Fruit fly (Drosophila melanogaster) whole organism, embryonic: ENCODE data around the gene Psf2.

Experiments
- ATbp ChIP-seq: fragments of 200-800 bp; sonication (Bioruptor generic); optimal IDR thresholded peaks from 2 replicates; lab custom pipeline; 2017; ENCODE audit warnings: missing biosample characterization, mild to moderate bottlenecking, missing genetic modification characterization, missing genetic modification reagents
- Atf3 ChIP-seq: fragments of 200-800 bp; sonication (Bioruptor generic); optimal IDR thresholded peaks from 3 replicates; lab custom pipeline; 2016; ENCODE audit warnings: missing biosample characterization, missing genetic modification characterization
- B-H2 ChIP-seq: fragments of 200-800 bp; sonication (Bioruptor generic); optimal IDR thresholded peaks from 2 replicates; lab custom pipeline; 2018; ENCODE audit warnings: missing biosample characterization, mild to moderate bottlenecking, missing genetic modification characterization
- CG11723 ChIP-seq: fragments of 200-800 bp; sonication (Bioruptor generic); optimal IDR thresholded peaks from 2 replicates; lab custom pipeline; 2017; ENCODE audit warnings: missing biosample characterization, mild to moderate bottlenecking, missing genetic modification characterization
- CG1602 ChIP-seq: fragments of 200-800 bp; sonication (Bioruptor generic); optimal IDR thresholded peaks from 3 replicates; lab custom pipeline; 2016; ENCODE audit warnings: missing biosample characterization, missing genetic modification characterization
- CG1603 ChIP-seq: fragments of 200-800 bp; sonication (Bioruptor generic); optimal IDR thresholded peaks from 2 replicates; lab custom pipeline; 2019; ENCODE audit warnings: missing biosample characterization, mild to moderate bottlenecking, missing genetic modification characterization, moderate library complexity
- CG17186 ChIP-seq: fragments of 200-800 bp; sonication (Bioruptor generic); optimal IDR thresholded peaks from 3 replicates; lab custom pipeline; 2017; ENCODE audit warnings: missing biosample characterization, missing genetic modification reagents, missing genetic modification characterization
- CG17612 ChIP-seq: fragments of 200-800 bp; sonication (Bioruptor generic); IDR thresholded peaks from 2 replicates; pipeline ENCODE4 v1.3.6; 2022; ENCODE audit warnings: missing biosample characterization, missing genetic modification characterization
- CG18619 ChIP-seq: fragments of 200-800 bp; sonication (Bioruptor generic); optimal IDR thresholded peaks from 3 replicates; lab custom pipeline; 2017; ENCODE audit warnings: missing biosample characterization, mild to moderate bottlenecking, missing genetic modification characterization
- CG2678 ChIP-seq: fragments of 200-800 bp; sonication (Bioruptor generic); optimal IDR thresholded peaks from 3 replicates; lab custom pipeline; 2019; ENCODE audit warnings: missing biosample characterization, mild to moderate bottlenecking, missing genetic modification characterization, moderate library complexity
- CG33213 ChIP-seq: fragments of 200-800 bp; sonication (Bioruptor generic); optimal IDR thresholded peaks from 3 replicates; lab custom pipeline; 2016; ENCODE audit warnings: missing biosample characterization, missing genetic modification characterization
- CG3995 ChIP-seq: fragments of 200-800 bp; sonication (Bioruptor generic); optimal IDR thresholded peaks from 3 replicates; lab custom pipeline; 2016; ENCODE audit warnings: missing biosample characterization, missing genetic modification characterization
- CG4282 ChIP-seq: fragments of 200-800 bp; sonication (Bioruptor generic); optimal IDR thresholded peaks from 2 replicates; lab custom pipeline; 2016; ENCODE audit warnings: missing biosample characterization, missing genetic modification characterization
- CG4360 ChIP-seq: fragments of 200-800 bp; sonication (Bioruptor generic); IDR thresholded peaks from 2 replicates; pipeline ENCODE4 v1.3.6; 2022; ENCODE audit warnings: missing biosample characterization, missing genetic modification characterization
- CG4617 ChIP-seq: fragments of 200-800 bp; sonication (Bioruptor generic); optimal IDR thresholded peaks from 3 replicates; lab custom pipeline; 2016; ENCODE audit warnings: missing biosample characterization, missing genetic modification characterization, borderline replicate concordance
- CG5180 ChIP-seq: fragments of 200-800 bp; sonication (Bioruptor generic); optimal IDR thresholded peaks from 3 replicates; lab custom pipeline; 2017; ENCODE audit warnings: missing biosample characterization, missing genetic modification characterization, mild to moderate bottlenecking, moderate library complexity, missing genetic modification reagents
- CG6689 ChIP-seq: fragments of 200-800 bp; sonication (Bioruptor generic); IDR thresholded peaks from 2 replicates; pipeline ENCODE4 v1.3.6; 2022; ENCODE audit warnings: missing biosample characterization, missing genetic modification characterization
- CG8359 ChIP-seq: fragments of 200-800 bp; sonication (Bioruptor generic); optimal IDR thresholded peaks from 2 replicates; lab custom pipeline; 2017; ENCODE audit warnings: missing biosample characterization, mild to moderate bottlenecking, missing genetic modification characterization, borderline replicate concordance
- CG9437 ChIP-seq: fragments of 200-800 bp; sonication (Bioruptor generic); optimal IDR thresholded peaks from 2 replicates; lab custom pipeline; 2018; ENCODE audit warnings: missing biosample characterization, mild to moderate bottlenecking, missing genetic modification characterization
- CG9609 ChIP-seq: fragments of 200-800 bp; sonication (Bioruptor generic); optimal IDR thresholded peaks from 3 replicates; lab custom pipeline; 2016; ENCODE audit warnings: missing biosample characterization, missing genetic modification characterization
- Dfd ChIP-seq, 2 experiments: fragments of >200 bp; optimal IDR thresholded peaks; 2 replicates each; lab custom pipeline; 2017; ENCODE audit warnings: missing biosample characterization in 2 of 2, missing genetic modification characterization in 2 of 2
- Elba2 ChIP-seq: fragments of 200-800 bp; sonication (Bioruptor generic); optimal IDR thresholded peaks from 3 replicates; lab custom pipeline; 2016; ENCODE audit warnings: missing biosample characterization, missing genetic modification characterization
- Fer1 ChIP-seq: fragments of 200-800 bp; sonication (Bioruptor generic); optimal IDR thresholded peaks from 2 replicates; lab custom pipeline; 2017; ENCODE audit warnings: missing biosample characterization, mild to moderate bottlenecking, missing genetic modification characterization
- Hmx ChIP-seq: fragments of 200-800 bp; sonication (Bioruptor generic); optimal IDR thresholded peaks from 2 replicates; lab custom pipeline; 2016; ENCODE audit warnings: missing biosample characterization, missing genetic modification characterization
- MBD-R2 ChIP-seq: fragments of 200-800 bp; sonication (Bioruptor generic); IDR thresholded peaks from 2 replicates; pipeline ENCODE4 v1.3.6; 2022; ENCODE audit warnings: missing biosample characterization, missing genetic modification characterization
- Med ChIP-seq: fragments of 200-800 bp; sonication (Bioruptor generic); peaks from one replicate; lab custom pipeline; 2016; ENCODE audit warnings: missing biosample characterization, missing genetic modification characterization, mild to moderate bottlenecking, inconsistent platforms, moderate library complexity
- Mrtf ChIP-seq: fragments of 200-800 bp; sonication (Bioruptor generic); IDR thresholded peaks from 3 replicates; pipeline ENCODE4 v1.3.6; 2022; ENCODE audit warnings: missing biosample characterization, missing genetic modification characterization
- NK7.1 ChIP-seq: fragments of 200-800 bp; sonication (Bioruptor generic); optimal IDR thresholded peaks from 3 replicates; lab custom pipeline; 2016; ENCODE audit warnings: missing biosample characterization, missing genetic modification characterization
- Pdp1 ChIP-seq, 2 experiments: fragments of 200-800 bp; sonication (Bioruptor generic); optimal IDR thresholded peaks; 3 replicates each; lab custom pipeline; 2016; ENCODE audit warnings: missing biosample characterization in 2 of 2, missing genetic modification characterization in 2 of 2, mild to moderate bottlenecking in 1 of 2, moderate library complexity in 1 of 2
- Spps ChIP-seq: fragments of 200-800 bp; sonication (Bioruptor generic); optimal IDR thresholded peaks from 2 replicates; lab custom pipeline; 2018; ENCODE audit warnings: missing biosample characterization, mild to moderate bottlenecking, missing genetic modification characterization
- Vsx1 ChIP-seq: fragments of 200-800 bp; sonication (Bioruptor generic); optimal IDR thresholded peaks from 2 replicates; lab custom pipeline; 2017; ENCODE audit warnings: missing biosample characterization, mild to moderate bottlenecking, missing genetic modification characterization, missing genetic modification reagents
- ash1 ChIP-seq: fragments of 200-800 bp; sonication (Bioruptor generic); optimal IDR thresholded peaks from 2 replicates; lab custom pipeline; 2018; ENCODE audit warnings: missing biosample characterization, mild to moderate bottlenecking, missing genetic modification characterization
- ato ChIP-seq: fragments of 200-800 bp; sonication (Bioruptor generic); IDR thresholded peaks from 2 replicates; pipeline ENCODE4 v1.3.6; 2022; ENCODE audit warnings: missing biosample characterization, missing genetic modification characterization; ENCODE audit not compliant: partially characterized antibody
- bcd ChIP-seq: fragments of 200-800 bp; sonication (Bioruptor generic); optimal IDR thresholded peaks from 2 replicates; lab custom pipeline; 2017; ENCODE audit warnings: missing biosample characterization, mild to moderate bottlenecking, missing genetic modification characterization
- bsh ChIP-seq, 2 experiments: fragments of 200-800 bp; sonication (Bioruptor generic); optimal IDR thresholded peaks; 2 replicates each; lab custom pipeline; 2017 to 2018; ENCODE audit warnings: mild to moderate bottlenecking in 2 of 2, missing biosample characterization in 2 of 2, missing genetic modification characterization in 2 of 2, moderate library complexity in 1 of 2
- crc ChIP-seq: fragments of 200-800 bp; sonication (Bioruptor generic); optimal IDR thresholded peaks from 2 replicates; lab custom pipeline; 2016; ENCODE audit warnings: missing biosample characterization, missing genetic modification characterization
- dati ChIP-seq: fragments of 200-800 bp; sonication (Bioruptor generic); IDR thresholded peaks from 2 replicates; pipeline ENCODE4 v1.3.6; 2022; ENCODE audit warnings: missing biosample characterization, missing genetic modification characterization
- eve ChIP-seq, 2 experiments: fragments of >200 bp; optimal IDR thresholded peaks; 2 replicates each; lab custom pipeline; 2017; ENCODE audit warnings: missing biosample characterization in 2 of 2, missing genetic modification characterization in 2 of 2
- fd102C ChIP-seq: fragments of 200-800 bp; sonication (Bioruptor generic); optimal IDR thresholded peaks from 2 replicates; lab custom pipeline; 2018; ENCODE audit warnings: missing biosample characterization, mild to moderate bottlenecking, missing genetic modification characterization, moderate library complexity
- gem ChIP-seq: fragments of 200-800 bp; sonication (Bioruptor generic); optimal IDR thresholded peaks from 2 replicates; lab custom pipeline; 2019; ENCODE audit warnings: missing biosample characterization, mild to moderate bottlenecking, missing genetic modification characterization, moderate library complexity
- gro ChIP-seq: fragments of 200-800 bp; sonication (Bioruptor generic); optimal IDR thresholded peaks from 2 replicates; lab custom pipeline; 2016; ENCODE audit warnings: missing biosample characterization, missing genetic modification characterization
- nom ChIP-seq: fragments of 200-800 bp; sonication (Bioruptor generic); optimal IDR thresholded peaks from 2 replicates; lab custom pipeline; 2017; ENCODE audit warnings: missing biosample characterization, missing genetic modification characterization, mild to moderate bottlenecking, moderate library complexity, missing genetic modification reagents
- scrt ChIP-seq: fragments of 200-800 bp; sonication (Bioruptor generic); optimal IDR thresholded peaks from 2 replicates; lab custom pipeline; 2018; ENCODE audit warnings: missing biosample characterization, mild to moderate bottlenecking, missing genetic modification characterization, moderate library complexity
- shn ChIP-seq: fragments of 200-800 bp; sonication (Bioruptor generic); optimal IDR thresholded peaks from 3 replicates; lab custom pipeline; 2016; ENCODE audit warnings: missing biosample characterization, missing genetic modification characterization
- stc ChIP-seq: fragments of 200-800 bp; sonication (Bioruptor generic); IDR thresholded peaks from 2 replicates; pipeline ENCODE4 v1.3.6; 2022; ENCODE audit warnings: missing biosample characterization, missing genetic modification characterization
- trh ChIP-seq: fragments of 200-800 bp; sonication (Bioruptor generic); optimal IDR thresholded peaks from 2 replicates; lab custom pipeline; 2016; ENCODE audit warnings: missing biosample characterization, missing genetic modification characterization
- usp ChIP-seq: fragments of >200 bp; optimal IDR thresholded peaks from 2 replicates; lab custom pipeline; 2017; ENCODE audit warnings: missing biosample characterization, missing genetic modification characterization
- wek ChIP-seq: fragments of 200-800 bp; sonication (Bioruptor generic); optimal IDR thresholded peaks from 3 replicates; lab custom pipeline; 2018; ENCODE audit warnings: missing biosample characterization, mild to moderate bottlenecking, missing genetic modification characterization, moderate library complexity
- zfh2 ChIP-seq: fragments of 200-800 bp; sonication (Bioruptor generic); optimal IDR thresholded peaks from 2 replicates; lab custom pipeline; 2016; ENCODE audit warnings: missing biosample characterization, missing genetic modification characterization

Psf2 gene

DNA sequence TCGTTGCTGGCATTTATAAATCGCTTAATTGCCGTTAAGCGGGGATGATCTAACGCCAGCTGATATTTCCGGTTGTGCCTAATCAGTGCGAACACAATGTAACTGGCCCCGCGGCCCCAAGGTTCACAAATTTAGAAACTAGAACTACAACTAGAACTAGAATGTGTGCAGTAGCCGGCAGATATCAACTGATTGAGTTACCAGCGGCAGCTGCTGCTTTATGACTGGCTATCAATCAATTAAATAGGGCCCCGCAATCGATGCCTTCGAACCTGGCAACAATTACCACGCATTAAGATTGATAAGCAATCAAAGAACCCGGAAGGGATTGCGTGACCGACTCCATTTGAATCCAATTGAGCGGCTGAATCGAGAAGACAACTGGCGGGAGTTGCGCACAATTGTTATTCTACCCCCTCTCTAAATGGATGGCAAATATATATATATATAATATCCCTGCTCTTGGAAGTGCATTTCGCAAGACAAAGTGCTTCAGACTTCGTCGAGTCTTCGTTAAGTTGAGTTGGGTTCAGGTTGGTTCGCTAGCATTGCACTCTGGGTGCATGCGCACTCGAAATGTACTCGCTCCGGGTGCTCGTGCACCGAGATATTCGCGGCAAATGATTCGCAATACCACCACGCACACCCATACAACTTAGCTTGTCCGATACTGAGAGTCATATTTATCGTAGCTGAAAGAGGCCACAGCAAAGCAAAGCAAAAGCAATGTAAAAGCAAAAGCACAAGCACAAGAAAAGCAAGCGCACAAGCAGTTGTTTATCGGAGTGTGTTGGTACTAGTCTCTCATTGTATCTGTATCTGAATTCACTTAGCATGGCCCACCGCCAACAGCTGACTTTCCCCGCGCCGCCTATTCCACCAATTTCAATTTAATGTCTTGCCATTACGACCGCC is 47.1 kb downstream of the Psf2 start (continued):
- TF ChIP-seq scrt (GFP tag; lab: Kevin White, UChicago): no peak
- no peak for TF ChIP-seq CG5180 (GFP tag; lab: Kevin White, UChicago)
- no peak for TF ChIP-seq usp
- no peak for TF ChIP-seq CG18619
- no peak for TF ChIP-seq CG9609 (GFP tag; lab: Kevin White, UChicago)
- TF ChIP-seq shn (GFP tag; lab: Kevin White, UChicago): no peak
- no peak for TF ChIP-seq Dfd (GFP tag; optimal IDR thresholded peaks at IDR 0.05; lab: Kevin White, UChicago)
- no peak for TF ChIP-seq ATbp
- no peak for TF ChIP-seq wek (GFP tag; lab: Kevin White, UChicago)
- no peak for TF ChIP-seq bcd
- TF ChIP-seq CG4360 (GFP tag; lab: Robert Waterston, UW): no peak
- TF ChIP-seq MBD-R2 (GFP tag; lab: Robert Waterston, UW): no peak
- TF ChIP-seq Atf3 (GFP tag; lab: Kevin White, UChicago): no peak
- no peak for TF ChIP-seq dati (GFP tag; lab: Robert Waterston, UW)
- TF ChIP-seq Vsx1 (GFP tag; lab: Kevin White, UChicago): no peak
- TF ChIP-seq CG4282 (GFP tag; lab: Kevin White, UChicago): no peak
- no peak for TF ChIP-seq crc (GFP tag; lab: Kevin White, UChicago)
- no peak for TF ChIP-seq B-H2 (GFP tag; lab: Kevin White, UChicago)
- no peak for TF ChIP-seq zfh2 (GFP tag; lab: Kevin White, UChicago)
- TF ChIP-seq ato (GFP tag; lab: Robert Waterston, UW): no peak
- no peak for TF ChIP-seq CG33213
- TF ChIP-seq CG11723 (GFP tag; lab: Kevin White, UChicago): no peak
- no peak for TF ChIP-seq gem (tag; lab: Kevin White, UChicago)
- no peak for TF ChIP-seq nom
- TF ChIP-seq CG9437 (GFP tag; lab: Kevin White, UChicago): no peak
- no peak for TF ChIP-seq Hmx (GFP tag; lab: Kevin White, UChicago)
- no peak for TF ChIP-seq Mrtf (GFP tag; lab: Robert Waterston, UW)
- no peak for TF ChIP-seq NK7.1 (GFP tag; lab: Kevin White, UChicago)
- peak; percentile 32 for TF ChIP-seq Med
- TF ChIP-seq bsh (GFP tag; optimal IDR thresholded peaks at IDR 0.05; lab: Kevin White, UChicago): no peak
- TF ChIP-seq Spps (tag; lab: Kevin White, UChicago): no peak
- TF ChIP-seq CG17186 (GFP tag; lab: Kevin White, UChicago): no peak
- no peak for TF ChIP-seq ash1 (GFP tag; lab: Kevin White, UChicago)
- TF ChIP-seq CG17612 (GFP tag; lab: Robert Waterston, UW): no peak
- TF ChIP-seq trh (GFP tag; lab: Kevin White, UChicago): no peak
- no peak for TF ChIP-seq CG4617
- no peak for TF ChIP-seq eve (GFP tag; optimal IDR thresholded peaks at IDR 0.05; lab: Kevin White, UChicago)
- TF ChIP-seq CG8359 (GFP tag; lab: Kevin White, UChicago): no peak
- no peak for TF ChIP-seq Fer1 (GFP tag; lab: Kevin White, UChicago)
- TF ChIP-seq CG2678 (tag; lab: Kevin White, UChicago): no peak
- TF ChIP-seq CG1603 (tag; lab: Kevin White, UChicago): no peak
- TF ChIP-seq CG1602 (GFP tag; lab: Kevin White, UChicago): no peak
- peak in 1 of 2 experiments; percentile 37 for TF ChIP-seq Pdp1 (GFP tag; optimal IDR thresholded peaks at IDR 0.05; lab: Kevin White, UChicago)
- TF ChIP-seq CG3995 (GFP tag; lab: Kevin White, UChicago): no peak
- no peak for TF ChIP-seq stc
- peak; percentile 4 for TF ChIP-seq gro
- TF ChIP-seq CG6689 (GFP tag; lab: Robert Waterston, UW): no peak
- TF ChIP-seq fd102C: no peak
- TF ChIP-seq Elba2: no peak
